Fruit fly (Drosophila melanogaster) whole organism, wandering third instar larva: ENCODE results near the gene CG11837.

Experiments used
- Abd-B ChIP-seq: fragments of >200 bp; optimal IDR thresholded peaks from 2 replicates; lab custom pipeline; 2017; ENCODE audit warnings: missing biosample characterization, missing genetic modification characterization
- CG32264 ChIP-seq: fragments of 200-800 bp; sonication (Bioruptor generic); optimal IDR thresholded peaks from 2 replicates; lab custom pipeline; 2016; ENCODE audit warnings: missing biosample characterization, missing genetic modification characterization
- CG9705 ChIP-seq: fragments of 200-800 bp; sonication (Bioruptor generic); optimal IDR thresholded peaks from 2 replicates; lab custom pipeline; 2018; ENCODE audit warnings: missing biosample characterization, mild to moderate bottlenecking, missing genetic modification characterization
- Dfd ChIP-seq: fragments of >200 bp; optimal IDR thresholded peaks from 2 replicates; lab custom pipeline; 2017; ENCODE audit warnings: missing biosample characterization, missing genetic modification characterization
- GATAd ChIP-seq: sonication (Bioruptor generic); optimal IDR thresholded peaks from 2 replicates; lab custom pipeline; 2016; ENCODE audit warnings: missing biosample characterization, missing genetic modification characterization
- HLH106 ChIP-seq: fragments of 200-800 bp; optimal IDR thresholded peaks from 3 replicates; lab custom pipeline; 2019; ENCODE audit warnings: missing biosample characterization, mild to moderate bottlenecking, missing genetic modification characterization, moderate library complexity
- Hnf4 ChIP-seq: fragments of 200-800 bp; sonication (Bioruptor generic); optimal IDR thresholded peaks from 2 replicates; lab custom pipeline; 2016; ENCODE audit warnings: missing biosample characterization, mild to moderate bottlenecking, missing genetic modification characterization
- Hr78 ChIP-seq: fragments of >200 bp; optimal IDR thresholded peaks from 2 replicates; lab custom pipeline; 2017; ENCODE audit warnings: missing biosample characterization, missing genetic modification characterization
- Hr83 ChIP-seq: fragments of 200-300 bp; sonication (Bioruptor generic); optimal IDR thresholded peaks from 2 replicates; lab custom pipeline; 2016; ENCODE audit warnings: missing biosample characterization, mild to moderate bottlenecking, missing genetic modification characterization, moderate library complexity; ENCODE audit not compliant: poor library complexity, severe bottlenecking
- Jra ChIP-seq: sonication (Bioruptor generic); optimal IDR thresholded peaks from 2 replicates; lab custom pipeline; 2016; ENCODE audit warnings: missing biosample characterization, missing genetic modification characterization
- Mio ChIP-seq: sonication (Bioruptor generic); optimal IDR thresholded peaks from 2 replicates; lab custom pipeline; 2016; ENCODE audit warnings: missing biosample characterization, missing genetic modification characterization
- Myc ChIP-seq: fragments of >200 bp; optimal IDR thresholded peaks from 2 replicates; lab custom pipeline; 2017
- N ChIP-seq: fragments of >200 bp; optimal IDR thresholded peaks from 2 replicates; lab custom pipeline; 2018; ENCODE audit warnings: missing biosample characterization, missing external identifiers, missing genetic modification characterization
- OdsH ChIP-seq: fragments of 200-800 bp; sonication (Bioruptor generic); optimal IDR thresholded peaks from 2 replicates; lab custom pipeline; 2016; ENCODE audit warnings: missing biosample characterization, mild to moderate bottlenecking, missing genetic modification characterization
- Rel ChIP-seq, 2 experiments: fragments of 200-800 bp; sonication (Bioruptor generic) in 1 of 2; optimal IDR thresholded peaks; 2 replicates in 1 of 2; 3 replicates in 1 of 2; lab custom pipeline; 2016 to 2019; ENCODE audit warnings: mild to moderate bottlenecking in 2 of 2, missing biosample characterization in 2 of 2, missing genetic modification characterization in 2 of 2, moderate library complexity in 1 of 2
- Sp1 ChIP-seq: fragments of 200-800 bp; sonication (Bioruptor generic); optimal IDR thresholded peaks from 3 replicates; lab custom pipeline; 2019; ENCODE audit warnings: missing biosample characterization, mild to moderate bottlenecking, missing genetic modification characterization, moderate library complexity
- Vsx2 ChIP-seq: fragments of 200-300, 225-300 bp; sonication (Bioruptor generic); optimal IDR thresholded peaks from 2 replicates; lab custom pipeline; 2018; ENCODE audit warnings: missing biosample characterization, missing genetic modification characterization; ENCODE audit not compliant: partially characterized antibody
- br ChIP-seq: fragments of 200-800 bp; sonication (Bioruptor generic); optimal IDR thresholded peaks from 2 replicates; lab custom pipeline; 2016; ENCODE audit warnings: missing biosample characterization, missing genetic modification characterization
- brk ChIP-seq: fragments of 200-800 bp; sonication (Bioruptor generic); optimal IDR thresholded peaks from 2 replicates; lab custom pipeline; 2016; ENCODE audit warnings: missing biosample characterization, mild to moderate bottlenecking, missing genetic modification characterization
- dl ChIP-seq, 2 experiments: fragments of 175-275, 200-275 bp in 1 of 2; fragments of 200-275 bp in 1 of 2; sonication (Bioruptor generic); optimal IDR thresholded peaks; lab custom pipeline; 2018; ENCODE audit warnings: mild to moderate bottlenecking in 2 of 2, missing biosample characterization in 2 of 2, missing genetic modification characterization in 2 of 2, moderate library complexity in 2 of 2; ENCODE audit not compliant: partially characterized antibody in 2 of 2, insufficient read depth in 1 of 2
- dmrt93B ChIP-seq: fragments of 200-800 bp; sonication (Bioruptor generic); optimal IDR thresholded peaks from 2 replicates; lab custom pipeline; 2018; ENCODE audit warnings: missing biosample characterization, mild to moderate bottlenecking, missing genetic modification characterization
- dsf ChIP-seq: sonication (Bioruptor generic); optimal IDR thresholded peaks from 2 replicates; lab custom pipeline; 2016; ENCODE audit warnings: missing biosample characterization, missing genetic modification characterization, borderline replicate concordance
- ey ChIP-seq: fragments of 200-800 bp; sonication (Bioruptor generic); optimal IDR thresholded peaks from 2 replicates; lab custom pipeline; 2016; ENCODE audit warnings: missing biosample characterization, missing genetic modification characterization
- foxo ChIP-seq, 2 experiments: fragments of 200-800 bp; sonication (Bioruptor generic); optimal IDR thresholded peaks; 2 replicates in 1 of 2; 3 replicates in 1 of 2; lab custom pipeline; 2016 to 2017; ENCODE audit warnings: missing biosample characterization in 2 of 2, missing genetic modification characterization in 2 of 2
- fru ChIP-seq: fragments of 200-800 bp; sonication (Bioruptor generic); optimal IDR thresholded peaks from 3 replicates; lab custom pipeline; 2016; ENCODE audit warnings: missing biosample characterization, mild to moderate bottlenecking, missing genetic modification characterization
- h ChIP-seq: fragments of 200-800 bp; sonication (Bioruptor generic); optimal IDR thresholded peaks from 3 replicates; lab custom pipeline; 2016; ENCODE audit warnings: missing biosample characterization, mild to moderate bottlenecking, missing genetic modification characterization
- jim ChIP-seq: fragments of 175-275, 200-325 bp; sonication (Bioruptor generic); optimal IDR thresholded peaks from 2 replicates; lab custom pipeline; 2016; ENCODE audit warnings: missing biosample characterization, mild to moderate bottlenecking, missing genetic modification characterization
- lola ChIP-seq: fragments of >200 bp; optimal IDR thresholded peaks from 2 replicates; lab custom pipeline; 2017; ENCODE audit warnings: missing biosample characterization, missing genetic modification characterization
- pan ChIP-seq: fragments of >200 bp; optimal IDR thresholded peaks from 2 replicates; lab custom pipeline; 2017
- psq ChIP-seq: fragments of 200-800 bp; sonication (Bioruptor generic); optimal IDR thresholded peaks from 3 replicates; lab custom pipeline; 2017; ENCODE audit warnings: missing biosample characterization, mild to moderate bottlenecking, missing genetic modification characterization, moderate library complexity
- rgr ChIP-seq: fragments of 200-800 bp; sonication (Bioruptor generic); optimal IDR thresholded peaks from 3 replicates; lab custom pipeline; 2016; ENCODE audit warnings: missing biosample characterization, mild to moderate bottlenecking, missing genetic modification characterization
- sage ChIP-seq: fragments of 200-800 bp; sonication (Bioruptor generic); optimal IDR thresholded peaks from 2 replicates; lab custom pipeline; 2016; ENCODE audit warnings: missing biosample characterization, mild to moderate bottlenecking, missing genetic modification characterization
- sv ChIP-seq: fragments of 200-800 bp; sonication (Bioruptor generic); optimal IDR thresholded peaks from 3 replicates; lab custom pipeline; 2016; ENCODE audit warnings: missing biosample characterization, missing genetic modification characterization
- tai ChIP-seq: sonication (Bioruptor generic); optimal IDR thresholded peaks from 2 replicates; lab custom pipeline; 2016; ENCODE audit warnings: missing biosample characterization, missing genetic modification characterization
- woc ChIP-seq: sonication (Bioruptor generic); optimal IDR thresholded peaks from 2 replicates; lab custom pipeline; 2016; ENCODE audit warnings: missing biosample characterization, mild to moderate bottlenecking, missing genetic modification characterization

The CG11837 gene

dm6 chr3R:29088938-29089661, 39.8 kb downstream of the CG11837 start:
- TF ChIP-seq N (GFP tag; lab: Kevin White, UChicago): no peak
- TF ChIP-seq br: peak; percentile 33
- TF ChIP-seq Hr78: no peak
- peak; percentile 45 for TF ChIP-seq dmrt93B
- TF ChIP-seq sage (GFP tag; lab: Kevin White, UChicago): peak; percentile 17
- no peak for TF ChIP-seq Jra
- TF ChIP-seq Vsx2 (GFP tag; lab: Kevin White, UChicago): no peak
- TF ChIP-seq CG9705: no peak
- TF ChIP-seq Myc (lab: Kevin White, UChicago): no peak
- no peak for TF ChIP-seq GATAd (GFP tag; lab: Kevin White, UChicago)
- TF ChIP-seq tai (GFP tag; lab: Kevin White, UChicago): no peak
- TF ChIP-seq h (GFP tag; lab: Kevin White, UChicago): peak; percentile 64
- peak; percentile 36 for TF ChIP-seq rgr
- TF ChIP-seq Hnf4: no peak
- TF ChIP-seq dsf: no peak
- TF ChIP-seq Rel (GFP tag; optimal IDR thresholded peaks at IDR 0.05; lab: Kevin White, UChicago): no peak
- no peak for TF ChIP-seq Rel (tag; optimal IDR thresholded peaks at IDR 0.05; lab: Kevin White, UChicago)
- no peak for TF ChIP-seq CG32264 (GFP tag; lab: Kevin White, UChicago)
- no peak for TF ChIP-seq Mio (GFP tag; lab: Kevin White, UChicago)
- TF ChIP-seq HLH106: peak; percentile 54
- TF ChIP-seq OdsH (GFP tag; lab: Kevin White, UChicago): peak; percentile 47
- peak; percentile 37 for TF ChIP-seq Sp1 (GFP tag; lab: Kevin White, UChicago)
- peak; percentile 62 for TF ChIP-seq fru (GFP tag; lab: Kevin White, UChicago)
- no peak for TF ChIP-seq brk (GFP tag; lab: Kevin White, UChicago)
- TF ChIP-seq ey (GFP tag; lab: Kevin White, UChicago): peak; percentile 60
- TF ChIP-seq psq: no peak
- no peak for TF ChIP-seq dl (GFP tag; optimal IDR thresholded peaks at IDR 0.05; lab: Kevin White, UChicago; ENCODE audit: insufficient read depth in 1 of 2, partially characterized antibody in 2 of 2)
- TF ChIP-seq Hr83 (GFP tag; lab: Kevin White, UChicago): no peak
- TF ChIP-seq jim (GFP tag; lab: Kevin White, UChicago): no peak
- TF ChIP-seq woc (GFP tag; lab: Kevin White, UChicago): peak; percentile 56
- no peak for TF ChIP-seq Abd-B (GFP tag; lab: Kevin White, UChicago)
- peak; percentile 47 for TF ChIP-seq Dfd (GFP tag; lab: Kevin White, UChicago)
- peak; percentile 52 for TF ChIP-seq sv (GFP tag; lab: Kevin White, UChicago)
- no peak for TF ChIP-seq lola (GFP tag; lab: Kevin White, UChicago)
- TF ChIP-seq foxo (GFP tag; optimal IDR thresholded peaks at IDR 0.05; lab: Kevin White, UChicago): peak in 1 of 2 experiments; percentile 58
- TF ChIP-seq, all 38 proteins: peak for 14

dm6 chr3R:29089662-29090007, 40.3 kb downstream of the CG11837 start:
- TF ChIP-seq foxo (GFP tag; optimal IDR thresholded peaks at IDR 0.05; lab: Kevin White, UChicago) (peak in 1 of 2 experiments; percentile 8), HLH106 (peak; percentile 9), Sp1 (GFP tag; lab: Kevin White, UChicago) (no peak)

- TF ChIP-seq Sp1 (GFP tag; lab: Kevin White, UChicago) (peak; percentile 1), h (GFP tag; lab: Kevin White, UChicago) (peak; percentile 34), N (GFP tag; lab: Kevin White, UChicago) (no peak), Dfd (GFP tag; lab: Kevin White, UChicago) (no peak), foxo (GFP tag; optimal IDR thresholded peaks at IDR 0.05; lab: Kevin White, UChicago) (peak in 1 of 2 experiments; percentile 42), Rel (GFP tag; optimal IDR thresholded peaks at IDR 0.05; lab: Kevin White, UChicago) (no peak), Rel (tag; optimal IDR thresholded peaks at IDR 0.05; lab: Kevin White, UChicago) (no peak), dl (GFP tag; optimal IDR thresholded peaks at IDR 0.05; lab: Kevin White, UChicago; ENCODE audit: insufficient read depth in 1 of 2, partially characterized antibody in 2 of 2) (no peak), fru (GFP tag; lab: Kevin White, UChicago) (peak; percentile 46), CG32264 (GFP tag; lab: Kevin White, UChicago) (no peak), pan (lab: Kevin White, UChicago) (no peak), OdsH (GFP tag; lab: Kevin White, UChicago) (peak; percentile 24), rgr (peak; percentile 18), ey (GFP tag; lab: Kevin White, UChicago) (peak; percentile 44), HLH106 (peak; percentile 22), br (peak; percentile 0)
Observed at dm6 chr3R:29091609-29092008, 42.3 kb downstream of the CG11837 start.
